Fruit fly (Drosophila melanogaster) whole organism, embryonic: Measurements from ENCODE around the gene Prp3.

Experiments
- Antp ChIP-seq: fragments of 200-800 bp; sonication (Bioruptor generic); optimal IDR thresholded peaks from 3 replicates; lab custom pipeline; 2016; ENCODE audit warnings: missing biosample characterization, missing genetic modification characterization
- Atf-2 ChIP-seq: fragments of 200-800 bp; sonication (Bioruptor generic); optimal IDR thresholded peaks from 2 replicates; lab custom pipeline; 2016; ENCODE audit warnings: missing biosample characterization, missing genetic modification characterization
- Bdp1 ChIP-seq: fragments of 200-800 bp; sonication (Bioruptor generic); optimal IDR thresholded peaks from 3 replicates; lab custom pipeline; 2016; ENCODE audit warnings: missing biosample characterization, missing genetic modification characterization
- Blimp-1 ChIP-seq: fragments of 200-800 bp; sonication (Bioruptor generic); optimal IDR thresholded peaks from 3 replicates; lab custom pipeline; 2018; ENCODE audit warnings: missing biosample characterization, missing genetic modification characterization, mild to moderate bottlenecking, moderate library complexity, missing genetic modification reagents
- CG12769 ChIP-seq: fragments of 200-800 bp; sonication (Bioruptor generic); optimal IDR thresholded peaks from 2 replicates; lab custom pipeline; 2019; ENCODE audit warnings: missing biosample characterization, mild to moderate bottlenecking, missing genetic modification characterization, moderate library complexity
- CG13287 ChIP-seq: fragments of 200-800 bp; sonication (Bioruptor generic); IDR thresholded peaks from 2 replicates; pipeline ENCODE4 v1.3.6; 2022; ENCODE audit warnings: missing biosample characterization, missing genetic modification characterization; ENCODE audit not compliant: partially characterized antibody
- CG14710 ChIP-seq: fragments of 200-800 bp; sonication (Bioruptor generic); optimal IDR thresholded peaks from 3 replicates; lab custom pipeline; 2019; ENCODE audit warnings: missing biosample characterization, mild to moderate bottlenecking, missing genetic modification characterization, moderate library complexity
- CG14965 ChIP-seq: fragments of 200-800 bp; sonication (Bioruptor generic); optimal IDR thresholded peaks from 2 replicates; lab custom pipeline; 2016; ENCODE audit warnings: missing biosample characterization, missing genetic modification characterization, borderline replicate concordance
- CG15696 ChIP-seq: fragments of 200-800 bp; sonication (Bioruptor generic); optimal IDR thresholded peaks from 2 replicates; lab custom pipeline; 2019; ENCODE audit warnings: missing biosample characterization, mild to moderate bottlenecking, missing genetic modification characterization, moderate library complexity
- CG16813 ChIP-seq: fragments of 200-800 bp; sonication (Bioruptor generic); IDR thresholded peaks from 3 replicates; pipeline ENCODE4 v1.3.6; 2022; ENCODE audit warnings: missing biosample characterization, missing genetic modification characterization; ENCODE audit not compliant: partially characterized antibody
- CG17361 ChIP-seq: fragments of 200-800 bp; sonication (Bioruptor generic); IDR thresholded peaks from 3 replicates; pipeline ENCODE4 v1.3.6; 2022; ENCODE audit warnings: missing biosample characterization, missing genetic modification characterization
- CG17568 ChIP-seq: fragments of 200-800 bp; sonication (Bioruptor generic); optimal IDR thresholded peaks from 2 replicates; lab custom pipeline; 2018; ENCODE audit warnings: missing biosample characterization, mild to moderate bottlenecking, missing genetic modification characterization, moderate library complexity
- CG1832 ChIP-seq: fragments of 200-800 bp; sonication (Bioruptor generic); optimal IDR thresholded peaks from 2 replicates; lab custom pipeline; 2017; ENCODE audit warnings: missing biosample characterization, mild to moderate bottlenecking, missing genetic modification characterization, inconsistent platforms
- CG18599 ChIP-seq: fragments of 200-800 bp; sonication (Bioruptor generic); optimal IDR thresholded peaks from 3 replicates; lab custom pipeline; 2017; ENCODE audit warnings: missing biosample characterization, missing genetic modification characterization, mild to moderate bottlenecking, moderate library complexity, missing genetic modification reagents
- CG2120 ChIP-seq: fragments of 200-800 bp; sonication (Bioruptor generic); optimal IDR thresholded peaks from 3 replicates; lab custom pipeline; 2016; ENCODE audit warnings: missing biosample characterization, missing genetic modification characterization
- CG31388 ChIP-seq: fragments of 200-800 bp; sonication (Bioruptor generic); optimal IDR thresholded peaks from 2 replicates; lab custom pipeline; 2016; ENCODE audit warnings: missing biosample characterization, missing genetic modification characterization
- CG3163 ChIP-seq: fragments of 200-800 bp; sonication (Bioruptor generic); optimal IDR thresholded peaks from 3 replicates; lab custom pipeline; 2016; ENCODE audit warnings: missing biosample characterization, missing genetic modification characterization
- CG6654 ChIP-seq: fragments of 200-800 bp; sonication (Bioruptor generic); optimal IDR thresholded peaks from 2 replicates; lab custom pipeline; 2017; ENCODE audit warnings: missing biosample characterization, mild to moderate bottlenecking, missing genetic modification characterization
- CG7271 ChIP-seq: fragments of 200-800 bp; sonication (Bioruptor generic); optimal IDR thresholded peaks from 2 replicates; lab custom pipeline; 2018; ENCODE audit warnings: missing biosample characterization, mild to moderate bottlenecking, missing genetic modification characterization, moderate library complexity
- CG7745 ChIP-seq: fragments of 200-800 bp; sonication (Bioruptor generic); optimal IDR thresholded peaks from 2 replicates; lab custom pipeline; 2018; ENCODE audit warnings: missing biosample characterization, mild to moderate bottlenecking, missing genetic modification characterization, moderate library complexity
- CG8388 ChIP-seq: fragments of 200-800 bp; sonication (Bioruptor generic); optimal IDR thresholded peaks from 2 replicates; lab custom pipeline; 2019; ENCODE audit warnings: missing biosample characterization, mild to moderate bottlenecking, missing genetic modification characterization, moderate library complexity
- D19A ChIP-seq: fragments of 200-800 bp; optimal IDR thresholded peaks from 3 replicates; lab custom pipeline; 2019; ENCODE audit warnings: missing biosample characterization, mild to moderate bottlenecking, missing genetic modification characterization, moderate library complexity
- D19B ChIP-seq: fragments of 200-800 bp; sonication (Bioruptor generic); optimal IDR thresholded peaks from 2 replicates; lab custom pipeline; 2017; ENCODE audit warnings: missing biosample characterization, mild to moderate bottlenecking, missing genetic modification characterization
- Lhr ChIP-seq: fragments of 200-800 bp; sonication (Bioruptor generic); optimal IDR thresholded peaks from 3 replicates; lab custom pipeline; 2017; ENCODE audit warnings: mild to moderate bottlenecking, missing biosample characterization, missing genetic modification reagents, missing genetic modification characterization
- Oli ChIP-seq: fragments of 200-800 bp; sonication (Bioruptor generic); optimal IDR thresholded peaks from 2 replicates; lab custom pipeline; 2018; ENCODE audit warnings: missing biosample characterization, mild to moderate bottlenecking, missing genetic modification characterization, moderate library complexity
- PHDP ChIP-seq: fragments of 200-800 bp; sonication (Bioruptor generic); optimal IDR thresholded peaks from 3 replicates; lab custom pipeline; 2018; ENCODE audit warnings: missing biosample characterization, mild to moderate bottlenecking, missing genetic modification characterization, moderate library complexity
- Rx ChIP-seq: fragments of 200-800 bp; sonication (Bioruptor generic); IDR thresholded peaks from 2 replicates; pipeline ENCODE4 v1.3.6; 2022; ENCODE audit warnings: missing biosample characterization, missing genetic modification characterization
- Six4 ChIP-seq: fragments of 200-800 bp; sonication (Bioruptor generic); optimal IDR thresholded peaks from 2 replicates; lab custom pipeline; 2016; ENCODE audit warnings: missing biosample characterization, missing genetic modification characterization
- Sry-δ ChIP-seq: fragments of 200-800 bp; sonication (Bioruptor generic); optimal IDR thresholded peaks from 2 replicates; lab custom pipeline; 2016; ENCODE audit warnings: missing biosample characterization, missing genetic modification characterization
- Stat92E ChIP-seq, 3 experiments: fragments of >200 bp in 2 of 3; fragments of 200-800 bp in 1 of 3; sonication (Bioruptor generic) in 1 of 3; optimal IDR thresholded peaks; 2 replicates each; lab custom pipeline; 2017 to 2019; ENCODE audit warnings: missing biosample characterization in 3 of 3, missing genetic modification characterization in 3 of 3, mild to moderate bottlenecking in 1 of 3, moderate library complexity in 1 of 3
- Xrp1 ChIP-seq: fragments of 200-800 bp; sonication (Bioruptor generic); IDR thresholded peaks from 2 replicates; pipeline ENCODE4 v1.3.6; 2022; ENCODE audit warnings: missing biosample characterization, missing genetic modification characterization
- YL-1 ChIP-seq: fragments of 200-800 bp; sonication (Bioruptor generic); optimal IDR thresholded peaks from 3 replicates; lab custom pipeline; 2017; ENCODE audit warnings: missing biosample characterization, mild to moderate bottlenecking, missing genetic modification characterization
- ac ChIP-seq: fragments of 200-800 bp; sonication (Bioruptor generic); optimal IDR thresholded peaks from 3 replicates; lab custom pipeline; 2017; ENCODE audit warnings: missing biosample characterization, mild to moderate bottlenecking, missing genetic modification characterization
- ara ChIP-seq: fragments of 200-800 bp; sonication (Bioruptor generic); IDR thresholded peaks from 2 replicates; pipeline ENCODE4 v1.3.6; 2022; ENCODE audit warnings: missing biosample characterization, missing genetic modification characterization
- br ChIP-seq: fragments of >200 bp; optimal IDR thresholded peaks from 2 replicates; lab custom pipeline; 2017
- fd3F ChIP-seq: fragments of 200-800 bp; sonication (Bioruptor generic); optimal IDR thresholded peaks from 2 replicates; lab custom pipeline; 2018; ENCODE audit warnings: missing biosample characterization, mild to moderate bottlenecking, missing genetic modification characterization, moderate library complexity
- fd64A ChIP-seq: fragments of 200-800 bp; sonication (Bioruptor generic); optimal IDR thresholded peaks from 3 replicates; lab custom pipeline; 2018; ENCODE audit warnings: missing biosample characterization, mild to moderate bottlenecking, missing genetic modification characterization
- gem ChIP-seq: fragments of 200-800 bp; sonication (Bioruptor generic); optimal IDR thresholded peaks from 2 replicates; lab custom pipeline; 2019; ENCODE audit warnings: missing biosample characterization, mild to moderate bottlenecking, missing genetic modification characterization, moderate library complexity
- grn ChIP-seq: fragments of 200-800 bp; sonication (Bioruptor generic); optimal IDR thresholded peaks from 3 replicates; lab custom pipeline; 2017; ENCODE audit warnings: missing biosample characterization, missing genetic modification characterization
- gsb-n ChIP-seq: fragments of 200-800 bp; sonication (Bioruptor generic); optimal IDR thresholded peaks from 3 replicates; lab custom pipeline; 2018; ENCODE audit warnings: missing biosample characterization, mild to moderate bottlenecking, missing genetic modification characterization
- ken ChIP-seq: fragments of 200-800 bp; sonication (Bioruptor generic); IDR thresholded peaks from 3 replicates; pipeline ENCODE4 v1.3.6; 2022; ENCODE audit warnings: missing biosample characterization, missing genetic modification characterization
- knrl ChIP-seq: fragments of 200-800 bp; sonication (Bioruptor generic); IDR thresholded peaks from 3 replicates; pipeline ENCODE4 v1.3.6; 2022; ENCODE audit warnings: missing biosample characterization, missing genetic modification characterization; ENCODE audit not compliant: partially characterized antibody
- lab ChIP-seq: fragments of 200-800 bp; sonication (Bioruptor generic); optimal IDR thresholded peaks from 3 replicates; lab custom pipeline; 2017; ENCODE audit warnings: missing biosample characterization, missing genetic modification characterization, mild to moderate bottlenecking, moderate library complexity, missing genetic modification reagents
- maf-S ChIP-seq: fragments of 200-800 bp; sonication (Bioruptor generic); optimal IDR thresholded peaks from 2 replicates; lab custom pipeline; 2016; ENCODE audit warnings: missing biosample characterization, missing genetic modification characterization
- pnt ChIP-seq: fragments of 200-800 bp; sonication (Bioruptor generic); optimal IDR thresholded peaks from 3 replicates; lab custom pipeline; 2016; ENCODE audit warnings: missing biosample characterization, missing genetic modification characterization
- sisA ChIP-seq: fragments of 200-800 bp; sonication (Bioruptor generic); IDR thresholded peaks from 2 replicates; pipeline ENCODE4 v1.3.6; 2022; ENCODE audit warnings: missing biosample characterization, missing genetic modification characterization
- toy ChIP-seq: fragments of 200-800 bp; sonication (Bioruptor generic); IDR thresholded peaks from 2 replicates; pipeline ENCODE4 v1.3.6; 2022; ENCODE audit warnings: missing biosample characterization, missing genetic modification characterization
- trem ChIP-seq: fragments of 200-800 bp; optimal IDR thresholded peaks from 3 replicates; lab custom pipeline; 2019; ENCODE audit warnings: missing biosample characterization, mild to moderate bottlenecking, missing genetic modification characterization, moderate library complexity
- unpg ChIP-seq: fragments of 200-800 bp; sonication (Bioruptor generic); optimal IDR thresholded peaks from 3 replicates; lab custom pipeline; 2018; ENCODE audit warnings: missing biosample characterization, mild to moderate bottlenecking, missing genetic modification characterization, moderate library complexity

The Prp3 gene

DNA sequence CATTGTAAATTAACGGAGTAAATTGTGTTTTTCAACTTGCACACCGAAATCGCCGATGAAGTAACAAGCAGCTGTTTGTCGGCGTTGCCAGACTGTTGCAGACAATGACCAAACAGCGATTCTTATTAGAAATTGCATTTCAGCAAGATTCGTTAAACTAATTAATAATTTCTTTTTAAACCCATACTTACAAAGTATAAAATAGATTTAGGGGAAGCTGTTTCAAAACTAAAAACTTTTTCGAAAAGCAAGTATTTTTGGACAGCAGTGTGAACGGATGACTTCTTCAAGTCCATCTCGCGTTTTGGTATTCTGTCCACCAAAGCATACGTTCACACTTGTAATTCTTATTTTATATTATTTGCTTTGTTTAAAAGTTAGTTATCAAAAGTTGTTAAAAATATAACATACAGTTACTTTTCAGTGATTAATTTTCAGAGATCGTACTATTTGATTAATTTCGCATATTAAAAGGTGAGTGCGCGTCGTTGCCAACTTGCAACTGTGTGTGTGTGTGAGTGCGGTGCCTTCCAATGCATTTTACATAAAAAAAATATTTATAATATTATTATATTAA, 18.4 kb downstream of the Prp3 start, which contains the start of the genes CG8004 and RhoGDI (continued):
- TF ChIP-seq knrl (GFP tag; lab: Robert Waterston, UW) (no peak), Antp (GFP tag; lab: Kevin White, UChicago) (peak; percentile 61), CG15696 (tag; lab: Kevin White, UChicago) (peak; percentile 56), YL-1 (peak; percentile 65), gem (tag; lab: Kevin White, UChicago) (peak; percentile 81), Stat92E (GFP tag; optimal IDR thresholded peaks at IDR 0.05; lab: Kevin White, UChicago) (no peak), br (lab: Kevin White, UChicago) (no peak), Six4 (GFP tag; lab: Kevin White, UChicago) (peak; percentile 44), Blimp-1 (peak; percentile 60), CG14710 (tag; lab: Kevin White, UChicago) (peak; percentile 88), Lhr (GFP tag; lab: Kevin White, UChicago) (peak; percentile 68), Oli (tag; lab: Kevin White, UChicago) (peak; percentile 29), trem (tag; lab: Kevin White, UChicago) (peak; percentile 90), CG13287 (peak; percentile 60; the same call in 1 of the 2 replicates), sisA (GFP tag; lab: Robert Waterston, UW) (no peak; the same call in none of the 2 replicates), CG31388 (no peak), gsb-n (tag; lab: Kevin White, UChicago) (no peak), Atf-2 (peak; percentile 65), CG2120 (GFP tag; lab: Kevin White, UChicago) (peak; percentile 84), Bdp1 (GFP tag; lab: Kevin White, UChicago) (peak; percentile 54), Rx (GFP tag; lab: Robert Waterston, UW) (peak; percentile 56; the same call in 1 of the 2 replicates), CG1832 (GFP tag; lab: Kevin White, UChicago) (no peak), pnt (GFP tag; lab: Kevin White, UChicago) (peak; percentile 51), ken (GFP tag; lab: Robert Waterston, UW) (peak; percentile 67; the same call in 1 of the 3 replicates), D19A (peak; percentile 16), CG7271 (no peak), CG3163 (GFP tag; lab: Kevin White, UChicago) (peak; percentile 11), CG17568 (GFP tag; lab: Kevin White, UChicago) (no peak), CG17361 (GFP tag; lab: Robert Waterston, UW) (peak; percentile 63; the same call in 1 of the 3 replicates), maf-S (GFP tag; lab: Kevin White, UChicago) (peak; percentile 61), CG8388 (GFP tag; lab: Kevin White, UChicago) (peak; percentile 63), CG18599 (GFP tag; lab: Kevin White, UChicago) (peak; percentile 29), CG7745 (no peak), grn (GFP tag; lab: Kevin White, UChicago) (no peak), lab (GFP tag; lab: Kevin White, UChicago) (peak; percentile 79), fd3F (GFP tag; lab: Kevin White, UChicago) (peak; percentile 47), CG6654 (GFP tag; lab: Kevin White, UChicago) (no peak), Xrp1 (GFP tag; lab: Robert Waterston, UW) (peak; percentile 67), PHDP (tag; lab: Kevin White, UChicago) (peak; percentile 66), Sry-δ (peak; percentile 53), ara (GFP tag; lab: Robert Waterston, UW) (no peak), ac (GFP tag; lab: Kevin White, UChicago) (no peak), fd64A (GFP tag; lab: Kevin White, UChicago) (no peak), CG12769 (tag; lab: Kevin White, UChicago) (peak; percentile 59), toy (no peak), CG16813 (GFP tag; lab: Robert Waterston, UW) (no peak), unpg (GFP tag; lab: Kevin White, UChicago) (peak; percentile 68), CG14965 (GFP tag; lab: Kevin White, UChicago) (no peak), D19B (no peak)
